Worm (Caenorhabditis elegans) whole organism, midembryonic: Measurements from ENCODE around the gene C02E7.6.

Source experiments
- T22C8.4 ChIP-seq: fragments of 200-800 bp; sonication (Bioruptor generic); IDR thresholded peaks from 2 replicates; pipeline ENCODE4 v1.3.6; 2022; ENCODE audit warnings: missing genetic modification characterization, missing compliant biosample characterization
- cog-1 ChIP-seq: sonication (generic microtip); optimal IDR thresholded peaks from 2 replicates; lab custom pipeline; 2016; ENCODE audit warnings: missing genetic modification characterization, missing compliant biosample characterization
- flt-1 ChIP-seq: fragments of 200-800 bp; sonication (Bioruptor generic); IDR thresholded peaks from 2 replicates; pipeline ENCODE4 v1.3.6; 2022; ENCODE audit warnings: missing genetic modification characterization, missing compliant biosample characterization
- klf-2 ChIP-seq: fragments of 200-800 bp; sonication (Bioruptor generic); conservative IDR thresholded peaks from 2 replicates; pipeline ENCODE4 v1.3.6; 2022; ENCODE audit warnings: missing genetic modification reagents, missing genetic modification characterization, missing compliant biosample characterization
- med-1 ChIP-seq: sonication (generic microtip); optimal IDR thresholded peaks from 2 replicates; lab custom pipeline; 2017; ENCODE audit warnings: missing genetic modification characterization, mild to moderate bottlenecking, missing compliant biosample characterization, antibody characterized with exemption, missing genetic modification reagents; ENCODE audit not compliant: insufficient read depth
- ref-1 ChIP-seq: fragments of 200-800 bp; sonication (Bioruptor generic); conservative IDR thresholded peaks from 2 replicates; pipeline ENCODE4 v1.3.6; 2022; ENCODE audit warnings: missing genetic modification reagents, missing genetic modification characterization, missing compliant biosample characterization
- tab-1 ChIP-seq: fragments of 200-800 bp; sonication (Bioruptor generic); IDR thresholded peaks from 2 replicates; pipeline ENCODE4 v1.3.6; 2022; ENCODE audit warnings: missing genetic modification characterization, missing compliant biosample characterization
- ztf-23 ChIP-seq: fragments of 200-800 bp; sonication (Bioruptor generic); IDR thresholded peaks from 2 replicates; pipeline ENCODE4 v1.3.6; 2022; ENCODE audit warnings: missing genetic modification reagents, missing genetic modification characterization, missing compliant biosample characterization
- ztf-29 ChIP-seq: fragments of 200-800 bp; sonication (Bioruptor generic); IDR thresholded peaks from 2 replicates; pipeline ENCODE4 v1.3.6; 2022; ENCODE audit warnings: missing genetic modification reagents, missing genetic modification characterization, missing compliant biosample characterization

Gene C02E7.6

DNA sequence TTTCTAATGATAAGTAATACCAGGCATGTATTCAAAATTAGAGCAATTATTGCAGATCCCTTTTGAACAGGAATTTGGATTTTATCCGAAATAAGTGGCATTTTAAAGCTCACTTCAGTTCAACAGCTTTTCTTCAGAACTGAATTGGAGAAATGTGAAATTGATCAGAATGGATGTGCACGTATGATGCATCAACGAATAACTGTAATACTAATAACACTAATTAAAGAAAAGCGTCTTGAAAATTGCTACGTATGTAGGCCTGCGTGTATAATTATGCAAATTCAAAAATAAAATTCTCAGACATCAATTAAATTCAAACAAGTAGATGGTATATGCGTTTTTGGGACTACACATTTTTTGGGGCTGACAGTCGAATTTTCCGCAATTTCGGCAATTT, 10.8 kb downstream of the C02E7.6 start, which contains the start of gene str-205:
str-205 (minus strand) TSS at position 101 of the 400 bp plus-strand sequence.
- no peak for TF ChIP-seq flt-1
- no peak for TF ChIP-seq T22C8.4 (GFP tag; lab: Robert Waterston, UW)
- no peak for TF ChIP-seq ztf-23 (GFP tag; lab: Robert Waterston, UW)
- no peak for TF ChIP-seq tab-1
- TF ChIP-seq cog-1 (tag; lab: Kevin White, UChicago): no peak
- TF ChIP-seq ztf-29: no peak
- no peak for TF ChIP-seq med-1
- TF ChIP-seq ref-1 (GFP tag; lab: Robert Waterston, UW): no peak
- no peak for TF ChIP-seq klf-2

DNA sequence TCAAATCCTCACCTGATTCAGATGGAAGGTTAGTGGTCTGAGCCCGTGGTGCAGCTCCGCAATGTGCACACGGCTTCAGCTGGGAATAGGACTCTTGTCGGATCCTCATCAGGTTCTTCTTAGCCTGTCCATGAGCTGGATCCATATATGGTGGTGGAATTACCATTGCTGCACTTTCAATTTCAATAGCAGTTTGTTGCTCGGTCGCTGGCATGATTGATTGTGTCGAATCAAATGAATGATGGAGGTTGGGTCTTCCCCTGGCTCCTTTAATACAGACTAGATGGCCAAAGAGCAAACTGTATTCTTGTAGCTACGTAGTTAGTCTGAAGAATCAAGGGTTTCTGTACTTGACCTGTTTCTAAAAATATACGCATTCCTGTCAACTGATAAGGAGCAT, 13.8 kb downstream of the C02E7.6 start, which contains the start of gene C02E7.10:
C02E7.10 (minus strand) TSS at position 232 of the 400 bp plus-strand sequence.
- no peak for TF ChIP-seq ztf-23 (GFP tag; lab: Robert Waterston, UW)
- no peak for TF ChIP-seq klf-2
- no peak for TF ChIP-seq T22C8.4 (GFP tag; lab: Robert Waterston, UW)
- TF ChIP-seq ref-1 (GFP tag; lab: Robert Waterston, UW): no peak
- TF ChIP-seq flt-1: no peak
- TF ChIP-seq tab-1: no peak
- no peak for TF ChIP-seq cog-1 (tag; lab: Kevin White, UChicago)
- TF ChIP-seq med-1: no peak
- TF ChIP-seq ztf-29: no peak

DNA sequence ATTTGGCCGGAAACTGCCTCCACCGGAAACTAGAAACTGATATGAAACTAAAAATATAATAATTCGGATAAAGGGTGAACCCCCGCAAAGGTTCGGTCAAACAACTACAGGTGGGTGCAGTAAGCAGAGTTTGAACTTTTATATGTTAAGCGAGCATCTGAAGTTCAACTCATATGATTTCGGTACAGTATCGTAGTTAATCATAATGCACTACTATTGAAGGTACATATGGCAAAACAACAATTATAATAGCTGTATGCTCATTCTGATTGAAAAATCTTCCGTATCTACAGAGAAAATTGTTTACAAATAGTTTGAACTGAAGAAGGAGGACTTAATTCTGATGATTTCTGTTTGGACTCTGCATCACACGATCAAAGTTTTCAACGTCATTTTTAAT, 14.3 kb downstream of the C02E7.6 start:
- TF ChIP-seq med-1 (no peak), T22C8.4 (GFP tag; lab: Robert Waterston, UW) (no peak), klf-2 (no peak), flt-1 (no peak), cog-1 (tag; lab: Kevin White, UChicago) (no peak), ztf-23 (GFP tag; lab: Robert Waterston, UW) (no peak), tab-1 (no peak), ztf-29 (no peak), ref-1 (GFP tag; lab: Robert Waterston, UW) (no peak)

DNA sequence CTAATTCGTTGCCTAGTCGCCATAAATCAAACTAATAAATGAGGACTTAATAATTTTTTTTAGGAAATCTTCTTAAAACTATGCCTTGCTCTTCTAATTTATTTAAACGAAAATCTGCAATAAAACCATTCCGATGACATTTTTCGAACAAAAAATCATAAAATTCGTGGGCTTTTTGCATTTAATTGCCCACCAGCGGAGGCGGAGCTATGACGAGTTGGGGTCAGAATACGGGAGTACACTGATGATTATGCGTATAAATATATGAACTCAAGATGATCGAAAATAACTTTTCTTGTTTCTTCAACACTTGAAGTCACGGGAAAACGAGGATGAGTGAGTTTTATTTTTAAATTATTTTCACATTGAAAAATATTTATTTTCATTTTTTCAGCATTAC, 15.4 kb downstream of the C02E7.6 start, which contains the start of gene catp-2:
catp-2 (plus strand) TSS at position 301 of the 400 bp plus-strand sequence.
- TF ChIP-seq ztf-23 (GFP tag; lab: Robert Waterston, UW) (no peak), T22C8.4 (GFP tag; lab: Robert Waterston, UW) (no peak), tab-1 (no peak), klf-2 (no peak), ztf-29 (no peak), cog-1 (tag; lab: Kevin White, UChicago) (no peak), med-1 (no peak), flt-1 (no peak), ref-1 (GFP tag; lab: Robert Waterston, UW) (no peak)

DNA sequence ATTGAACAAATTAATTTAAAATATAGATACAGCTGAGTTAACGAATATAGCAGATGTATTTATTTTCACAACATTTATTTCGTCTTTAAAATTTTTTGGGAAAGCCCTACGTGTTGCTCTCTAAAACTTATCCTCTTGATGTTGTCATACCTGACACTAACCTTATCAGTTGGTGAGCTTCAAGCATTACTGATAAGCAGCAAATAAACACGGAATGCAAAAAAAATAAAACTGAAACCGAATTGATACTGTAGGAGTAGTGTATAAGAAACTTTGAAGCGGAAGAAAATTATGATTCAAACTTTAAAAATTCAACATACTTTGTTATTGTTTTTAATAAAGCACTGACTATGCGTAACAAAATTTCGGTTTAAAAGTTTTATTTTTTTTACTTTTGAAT, 16.1 kb downstream of the C02E7.6 start:
- TF ChIP-seq ref-1 (GFP tag; lab: Robert Waterston, UW): no peak
- no peak for TF ChIP-seq med-1
- TF ChIP-seq ztf-23 (GFP tag; lab: Robert Waterston, UW): no peak
- no peak for TF ChIP-seq klf-2
- no peak for TF ChIP-seq cog-1 (tag; lab: Kevin White, UChicago)
- TF ChIP-seq ztf-29: no peak
- no peak for TF ChIP-seq T22C8.4 (GFP tag; lab: Robert Waterston, UW)
- TF ChIP-seq tab-1: no peak
- TF ChIP-seq flt-1: no peak

DNA sequence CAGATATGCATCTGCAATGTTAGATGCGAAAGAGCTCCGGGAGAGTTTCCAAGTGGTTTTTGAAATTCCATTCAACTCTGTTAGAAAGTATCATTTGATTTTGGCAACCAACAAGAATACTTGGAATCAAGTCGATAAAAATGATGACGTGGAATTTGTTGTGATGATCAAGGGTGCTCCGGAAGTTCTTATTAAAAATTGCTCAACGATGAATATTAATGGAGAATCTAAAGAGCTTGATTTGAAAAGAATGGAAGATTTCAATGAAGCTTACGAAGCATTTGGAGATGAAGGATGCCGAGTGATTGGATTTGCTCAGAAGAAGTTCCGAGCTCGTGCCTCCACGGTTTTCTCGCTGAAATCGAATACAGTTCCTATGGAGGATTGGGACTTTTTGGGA, 18.3 kb downstream of the C02E7.6 start:
- TF ChIP-seq ztf-29 (no peak), klf-2 (no peak), flt-1 (no peak), tab-1 (no peak), med-1 (no peak), cog-1 (tag; lab: Kevin White, UChicago) (no peak), ref-1 (GFP tag; lab: Robert Waterston, UW) (no peak), ztf-23 (GFP tag; lab: Robert Waterston, UW) (no peak), T22C8.4 (GFP tag; lab: Robert Waterston, UW) (no peak)

DNA sequence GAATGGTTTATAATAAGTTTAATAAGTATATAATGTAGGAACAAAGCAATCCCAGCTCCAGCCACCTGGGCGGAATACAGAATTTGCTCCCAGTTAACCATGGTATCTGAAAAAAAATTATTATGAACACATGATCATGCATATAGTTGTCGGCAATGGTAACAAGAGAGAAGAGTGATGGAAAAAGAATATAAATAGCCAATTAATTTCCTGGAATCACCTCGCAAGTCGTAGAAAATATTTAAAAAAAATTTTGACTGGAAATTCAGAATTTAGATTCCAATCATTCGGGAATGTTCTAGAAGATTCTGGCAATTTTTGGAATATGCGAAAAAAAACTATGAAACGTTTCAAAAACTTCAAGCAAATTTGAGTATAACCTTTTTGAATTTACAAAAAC, 25.2 kb downstream of the C02E7.6 start, which contains the start of gene str-211:
str-211 (minus strand) TSS at position 101 of the 400 bp plus-strand sequence.
- TF ChIP-seq ref-1 (GFP tag; lab: Robert Waterston, UW) (no peak), T22C8.4 (GFP tag; lab: Robert Waterston, UW) (no peak), ztf-23 (GFP tag; lab: Robert Waterston, UW) (no peak), tab-1 (no peak), med-1 (no peak), flt-1 (no peak), klf-2 (no peak), cog-1 (tag; lab: Kevin White, UChicago) (no peak), ztf-29 (no peak)

DNA sequence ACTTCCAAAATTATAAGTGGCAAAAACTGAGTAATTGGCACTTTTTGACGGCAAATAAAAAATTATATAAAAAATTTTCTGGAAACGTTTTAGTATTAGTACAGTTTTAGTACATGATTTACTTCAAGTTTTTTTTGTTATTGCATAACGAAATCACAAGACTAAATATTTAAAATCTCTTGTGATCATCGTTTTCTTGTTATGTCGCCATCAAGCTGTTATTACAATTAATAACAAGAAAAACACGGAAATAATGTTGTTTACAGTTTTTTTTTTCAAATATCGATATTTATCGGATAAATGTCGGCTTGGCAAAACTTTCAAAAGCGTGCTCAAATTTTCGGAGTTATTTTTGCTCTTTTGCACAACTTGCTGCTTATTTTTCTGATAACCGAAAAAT, 29.6 kb downstream of the C02E7.6 start, which contains the start of gene str-209:
str-209 (plus strand) TSS at position 301 of the 400 bp plus-strand sequence.
- TF ChIP-seq flt-1 (no peak), ztf-23 (GFP tag; lab: Robert Waterston, UW) (no peak), med-1 (no peak), klf-2 (no peak), cog-1 (tag; lab: Kevin White, UChicago) (no peak), tab-1 (no peak), ref-1 (GFP tag; lab: Robert Waterston, UW) (no peak), ztf-29 (no peak), T22C8.4 (GFP tag; lab: Robert Waterston, UW) (no peak)

DNA sequence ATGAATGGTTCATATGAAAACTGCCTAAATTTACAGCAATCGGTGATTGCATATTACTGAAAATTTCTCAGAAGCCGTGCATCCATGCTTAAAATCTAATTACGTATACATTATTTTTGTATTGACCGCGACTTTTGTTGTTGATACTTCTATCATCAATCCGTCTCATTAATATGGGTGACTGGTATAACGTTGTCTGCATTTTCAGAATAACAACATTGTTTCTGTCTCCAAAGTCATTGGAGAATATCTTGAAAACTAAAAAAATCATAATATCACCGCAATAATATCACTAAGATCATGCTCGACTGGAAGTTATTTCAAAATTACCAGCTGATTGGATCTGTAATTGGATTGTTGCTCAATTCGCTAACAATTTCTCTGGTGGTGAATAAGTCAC, 32.4 kb downstream of the C02E7.6 start, which contains the start of gene str-207:
str-207 (plus strand) TSS at position 301 of the 400 bp plus-strand sequence.
- TF ChIP-seq tab-1 (no peak), ztf-23 (GFP tag; lab: Robert Waterston, UW) (no peak), flt-1 (no peak), T22C8.4 (GFP tag; lab: Robert Waterston, UW) (no peak), ztf-29 (no peak), cog-1 (tag; lab: Kevin White, UChicago) (no peak), med-1 (no peak), ref-1 (GFP tag; lab: Robert Waterston, UW) (no peak), klf-2 (no peak)

DNA sequence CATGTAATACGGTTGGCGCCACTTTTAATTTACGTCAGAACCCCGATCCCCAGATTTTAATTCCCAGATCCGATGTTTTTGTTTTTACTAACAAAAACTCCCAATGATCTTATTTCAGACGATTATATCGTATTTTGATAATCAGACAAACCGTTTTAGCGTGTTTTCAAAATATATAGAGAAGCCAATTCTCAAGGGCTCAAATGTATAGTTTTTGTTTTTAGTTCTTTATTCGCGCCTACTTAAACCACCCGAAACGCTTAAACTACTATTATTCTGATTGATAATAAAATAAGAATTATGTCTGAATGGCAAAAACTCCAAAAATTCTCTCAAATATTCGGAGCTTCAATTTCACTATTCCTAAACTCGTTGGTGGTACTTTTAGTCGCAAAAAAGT, 37.5 kb downstream of the C02E7.6 start, which contains the start of gene str-208:
str-208 (plus strand) TSS at position 301 of the 400 bp plus-strand sequence.
- TF ChIP-seq cog-1 (tag; lab: Kevin White, UChicago) (no peak), klf-2 (no peak), ref-1 (GFP tag; lab: Robert Waterston, UW) (no peak), ztf-23 (GFP tag; lab: Robert Waterston, UW) (no peak), ztf-29 (no peak)
